Worm (Caenorhabditis elegans): ENCODE results near the gene mpz-4.
A peak's percentile ranks its signal among the peaks of the same experiment; 100 is the strongest.

mpz-4 gene

DNA sequence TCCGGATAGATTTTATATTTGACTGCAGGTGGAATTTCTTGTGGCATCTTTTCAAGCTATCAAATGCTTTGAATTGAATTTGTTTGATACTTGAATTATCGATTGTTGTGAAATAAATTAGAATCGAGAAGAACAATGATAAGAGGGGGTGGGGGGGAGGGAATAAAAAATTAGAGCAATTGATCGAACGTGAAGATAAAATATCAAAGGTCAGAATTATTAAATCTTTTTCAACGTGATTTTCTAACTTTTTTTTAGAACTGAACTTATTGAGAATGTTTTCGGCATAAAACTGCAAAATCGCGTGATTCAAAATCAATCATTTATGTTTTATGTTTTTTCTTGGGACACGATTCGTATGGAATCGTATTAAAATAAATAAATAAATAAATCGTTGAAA is at the start of gene mpz-4:
Gene mpz-4 (minus strand): TSS at position 101 of the 400 bp plus-strand sequence.
- no peak for TF ChIP-seq hmg-4 (GFP tag; optimal IDR thresholded peaks at IDR 0.05)

DNA sequence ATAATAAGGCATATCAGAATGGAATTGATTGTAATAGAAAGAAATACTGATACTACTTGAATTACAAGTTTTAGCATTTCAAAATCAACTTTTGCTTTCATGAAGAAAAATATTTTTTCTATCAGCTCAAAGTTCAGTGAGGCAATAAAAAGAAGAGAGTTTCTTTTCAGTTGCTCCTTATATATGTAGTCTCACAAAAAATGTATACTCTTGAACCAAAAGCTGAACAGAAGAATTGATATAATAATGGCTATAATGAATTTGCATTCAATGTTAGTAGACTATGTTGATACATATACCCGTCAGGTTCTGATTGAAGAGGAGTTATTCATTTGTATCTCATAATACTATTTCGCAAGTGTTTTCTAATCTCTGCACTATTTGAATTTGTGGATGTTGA is 47.5 kb upstream of the mpz-4 start, which contains the start of gene str-174:
Gene str-174 (minus strand): TSS at position 101 of the 400 bp plus-strand sequence.
- no peak for TF ChIP-seq scrt-1 (GFP tag; IDR thresholded peaks at IDR 0.05)
- no peak for TF ChIP-seq sea-1 (GFP tag; conservative IDR thresholded peaks at IDR 0.05)
- no peak for TF ChIP-seq flt-1 (GFP tag; IDR thresholded peaks at IDR 0.05)

DNA sequence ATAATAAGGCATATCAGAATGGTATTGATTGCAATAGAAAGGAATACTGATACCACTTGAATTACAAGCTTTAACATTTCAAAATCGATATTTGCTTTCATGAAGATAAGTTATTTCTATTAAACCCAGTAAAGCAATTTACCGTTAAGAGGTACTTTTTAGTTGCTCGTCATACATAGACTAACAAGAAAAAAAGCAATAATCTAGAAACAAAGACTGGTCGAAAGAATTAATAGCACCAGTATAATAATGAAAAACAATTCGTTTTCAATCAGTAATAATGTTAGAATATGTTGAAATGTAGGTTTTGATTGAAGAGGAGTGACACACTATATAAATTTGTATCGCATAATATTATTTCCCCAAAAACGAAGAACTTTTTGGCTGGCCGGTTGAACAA is 43.4 kb upstream of the mpz-4 start, which contains the start of gene str-175:
Gene str-175 (minus strand): TSS at position 101 of the 400 bp plus-strand sequence.
- TF ChIP-seq sea-1 (GFP tag; conservative IDR thresholded peaks at IDR 0.05) (no peak), ama-1 (optimal IDR thresholded peaks at IDR 0.05) (no peak), scrt-1 (GFP tag; IDR thresholded peaks at IDR 0.05) (no peak), tbx-37 (GFP tag; conservative IDR thresholded peaks at IDR 0.05) (no peak), ceh-36 (tag; optimal IDR thresholded peaks at IDR 0.05) (no peak), flt-1 (GFP tag; IDR thresholded peaks at IDR 0.05) (no peak), tra-4 (tag; optimal IDR thresholded peaks at IDR 0.05) (no peak), F13C5.2 (tag; optimal IDR thresholded peaks at IDR 0.05) (no peak), ceh-13 (GFP tag; optimal IDR thresholded peaks at IDR 0.05) (no peak)

DNA sequence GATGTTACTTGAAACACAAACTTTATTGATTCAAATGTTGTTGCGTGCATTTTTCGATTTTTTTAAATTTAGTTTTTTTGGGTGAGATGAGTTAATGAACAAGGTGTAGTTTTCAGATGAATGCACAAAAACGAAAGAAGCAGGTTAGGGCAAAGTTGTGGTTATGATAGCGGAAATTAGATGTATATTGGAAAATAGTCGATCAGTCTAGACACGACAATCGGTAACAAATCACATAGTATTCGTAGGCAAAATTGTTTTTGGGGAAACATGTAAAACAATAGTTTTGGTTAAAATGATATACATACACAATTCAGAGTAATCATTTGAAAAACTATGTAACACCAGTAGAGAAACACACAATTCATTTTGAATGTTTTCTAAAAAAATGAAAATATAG is 40.5 kb upstream of the mpz-4 start, which contains the start of gene str-172:
Gene str-172 (minus strand): TSS at position 101 of the 400 bp plus-strand sequence.
- TF ChIP-seq B0310.2 (tag; optimal IDR thresholded peaks at IDR 0.05) = no peak
- no peak for TF ChIP-seq scrt-1 (GFP tag; IDR thresholded peaks at IDR 0.05)
- TF ChIP-seq ceh-36 (tag; optimal IDR thresholded peaks at IDR 0.05) = no peak

DNA sequence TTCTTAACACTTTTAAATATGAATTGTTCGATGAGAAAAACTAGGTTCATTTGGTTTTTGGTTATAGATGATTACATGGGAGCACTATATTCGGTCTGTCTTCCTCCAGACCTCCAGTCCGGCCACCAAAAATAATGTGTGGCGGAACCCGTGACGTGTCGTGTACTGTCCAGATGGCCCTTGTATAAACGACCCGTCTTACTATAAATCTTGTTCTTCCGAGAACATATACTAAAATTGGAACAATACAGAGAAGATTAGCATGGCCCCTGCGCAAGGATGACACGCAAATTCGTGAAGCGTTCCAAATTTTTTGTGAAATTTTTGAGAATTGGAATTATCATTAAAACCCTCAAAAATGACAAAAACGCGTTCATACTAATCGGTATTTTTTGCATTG is 39.5 kb upstream of the mpz-4 start:
- TF ChIP-seq aly-1 (tag; optimal IDR thresholded peaks at IDR 0.05) (no peak), B0310.2 (tag; optimal IDR thresholded peaks at IDR 0.05) (no peak), hmbx-1 (tag; optimal IDR thresholded peaks at IDR 0.05) (no peak)

DNA sequence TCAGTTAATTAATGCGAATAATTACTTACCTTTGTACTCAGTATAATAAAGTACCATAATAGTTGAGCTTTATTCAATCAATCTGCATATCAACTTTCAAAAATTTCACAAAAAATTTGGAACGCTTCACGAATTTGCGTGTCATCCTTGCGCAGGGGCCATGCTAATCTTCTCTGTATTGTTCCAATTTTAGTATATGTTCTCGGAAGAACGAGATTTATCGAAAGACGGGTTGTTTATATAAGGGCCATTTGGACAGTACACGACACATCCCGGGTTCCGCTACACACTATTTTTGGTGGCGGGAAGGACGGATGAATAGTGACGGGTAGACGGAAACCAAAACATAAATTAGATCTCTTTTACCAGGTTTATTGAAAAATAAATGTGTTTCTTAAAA is 37.4 kb upstream of the mpz-4 start:
- TF ChIP-seq pes-1 (GFP tag; IDR thresholded peaks at IDR 0.05) (0 out of 2 replicates have a peak, but pooled peaks have one; percentile 32), tbx-11 (GFP tag; IDR thresholded peaks at IDR 0.05) (0 out of 2 replicates have a peak, but pooled peaks have one; percentile 19), ceh-36 (tag; optimal IDR thresholded peaks at IDR 0.05) (no peak)

DNA sequence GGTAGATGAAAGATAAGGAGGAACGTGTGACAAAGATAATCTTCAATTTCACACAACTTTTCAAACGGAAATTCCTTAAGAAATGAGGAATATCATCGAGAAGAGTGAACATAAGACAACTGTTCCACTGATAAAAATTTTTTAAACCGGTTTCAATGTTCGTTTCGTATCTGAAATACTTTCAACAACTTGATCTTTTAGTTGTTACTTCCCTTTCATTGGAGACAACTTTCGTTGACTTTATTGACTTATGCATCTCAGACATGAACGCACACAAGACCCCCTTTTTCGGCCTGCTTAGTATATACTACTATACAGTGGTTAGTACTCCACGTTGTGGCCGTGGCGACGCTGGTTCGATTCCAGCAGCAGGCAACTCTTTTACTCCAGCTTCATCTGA is 34.3 kb upstream of the mpz-4 start, which contains the start of the genes Y17G9A.4 and str-173:
Gene Y17G9A.4 (minus strand): TSS at position 101 of the 400 bp plus-strand sequence.
Gene str-173 (plus strand): TSS at position 325 of the 400 bp plus-strand sequence.
- TF ChIP-seq pes-1 (GFP tag; IDR thresholded peaks at IDR 0.05) (no peak), hnd-1 (tag; optimal IDR thresholded peaks at IDR 0.05) (no peak), flt-1 (GFP tag; IDR thresholded peaks at IDR 0.05) (no peak), hmg-4 (GFP tag; optimal IDR thresholded peaks at IDR 0.05) (no peak), ceh-13 (GFP tag; optimal IDR thresholded peaks at IDR 0.05) (no peak), aly-1 (tag; optimal IDR thresholded peaks at IDR 0.05) (no peak), tbx-37 (GFP tag; conservative IDR thresholded peaks at IDR 0.05) (no peak), tbx-11 (GFP tag; IDR thresholded peaks at IDR 0.05) (no peak), ets-7 (tag; optimal IDR thresholded peaks at IDR 0.05) (no peak), F13C5.2 (tag; optimal IDR thresholded peaks at IDR 0.05) (no peak), ama-1 (optimal IDR thresholded peaks at IDR 0.05) (no peak), scrt-1 (GFP tag; IDR thresholded peaks at IDR 0.05) (no peak)

DNA sequence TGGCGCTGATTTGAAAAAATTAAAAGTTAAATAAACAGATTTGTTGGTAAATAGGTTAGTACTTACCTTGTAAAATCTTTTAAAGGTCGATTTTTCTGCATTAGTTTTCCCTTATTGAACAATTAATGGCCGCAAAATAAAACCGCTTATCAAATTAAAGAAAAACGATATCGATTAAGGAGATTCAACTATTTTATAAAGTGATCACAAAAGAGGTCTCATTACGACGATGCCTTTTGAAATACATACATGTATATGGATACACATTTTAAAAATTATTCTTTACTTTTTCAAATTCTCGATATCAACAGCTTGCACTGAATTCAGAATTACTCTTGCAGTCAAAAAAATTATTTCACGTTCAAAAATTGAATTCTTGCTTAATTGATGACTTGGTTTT is 31.5 kb upstream of the mpz-4 start, which contains the start of gene Y17G9A.3:
Gene Y17G9A.3 (minus strand): TSS at position 101 of the 400 bp plus-strand sequence.
- TF ChIP-seq ets-7 (tag; optimal IDR thresholded peaks at IDR 0.05) (no peak), F13C5.2 (tag; optimal IDR thresholded peaks at IDR 0.05) (no peak), sea-1 (GFP tag; conservative IDR thresholded peaks at IDR 0.05) (no peak), aly-1 (tag; optimal IDR thresholded peaks at IDR 0.05) (no peak), hnd-1 (tag; optimal IDR thresholded peaks at IDR 0.05) (no peak), tbx-11 (GFP tag; IDR thresholded peaks at IDR 0.05) (no peak), hmg-4 (GFP tag; optimal IDR thresholded peaks at IDR 0.05) (no peak), ceh-13 (GFP tag; optimal IDR thresholded peaks at IDR 0.05) (no peak), flt-1 (GFP tag; IDR thresholded peaks at IDR 0.05) (no peak)

DNA sequence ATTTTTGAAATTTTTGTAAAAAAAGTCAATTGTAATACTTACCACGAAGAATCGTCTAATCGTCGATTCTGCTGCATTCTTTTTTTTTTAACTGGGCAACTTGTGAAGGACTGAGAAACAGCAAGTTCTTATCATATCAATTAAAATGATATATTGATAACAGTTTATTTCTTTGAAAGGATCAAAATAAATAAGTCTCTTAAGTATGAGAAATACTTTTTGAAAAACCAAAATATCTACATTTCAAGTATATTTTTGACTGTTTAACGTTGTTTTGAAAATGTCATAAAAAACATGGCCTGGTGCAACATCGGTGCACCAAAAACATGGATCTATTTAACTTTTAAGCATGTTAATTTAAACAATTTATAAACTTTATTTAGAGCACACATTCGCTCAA is 29.1 kb upstream of the mpz-4 start, which contains the start of gene Y17G9A.2:
Gene Y17G9A.2 (minus strand): TSS at position 101 of the 400 bp plus-strand sequence.
- TF ChIP-seq B0310.2 (tag; optimal IDR thresholded peaks at IDR 0.05) (no peak), F13C5.2 (tag; optimal IDR thresholded peaks at IDR 0.05) (no peak), tbx-37 (GFP tag; conservative IDR thresholded peaks at IDR 0.05) (no peak), scrt-1 (GFP tag; IDR thresholded peaks at IDR 0.05) (no peak), ceh-13 (GFP tag; optimal IDR thresholded peaks at IDR 0.05) (no peak), ama-1 (optimal IDR thresholded peaks at IDR 0.05) (no peak), hnd-1 (tag; optimal IDR thresholded peaks at IDR 0.05) (no peak), ceh-36 (tag; optimal IDR thresholded peaks at IDR 0.05) (no peak), sea-1 (GFP tag; conservative IDR thresholded peaks at IDR 0.05) (no peak), pes-1 (GFP tag; IDR thresholded peaks at IDR 0.05) (no peak), hmbx-1 (tag; optimal IDR thresholded peaks at IDR 0.05) (no peak), hmg-4 (GFP tag; optimal IDR thresholded peaks at IDR 0.05) (no peak)

All from whole organism, early embryonic.